Worm (Caenorhabditis elegans) whole organism, young adult: ENCODE results near the gene fzr-1.

Experiments
- B0019.2 ChIP-seq: fragments of 200-800 bp; sonication (Bioruptor generic); conservative IDR thresholded peaks from 2 replicates; pipeline ENCODE4 v1.3.6; 2022; ENCODE audit warnings: missing genetic modification reagents, missing genetic modification characterization, missing compliant biosample characterization
- B0336.3 ChIP-seq: fragments of 200-800 bp; sonication (Bioruptor generic); IDR thresholded peaks from 2 replicates; pipeline ENCODE4 v1.3.6; 2022; ENCODE audit warnings: missing genetic modification characterization, missing compliant biosample characterization
- F10E7.11 ChIP-seq: sonication (generic microtip); optimal IDR thresholded peaks from 2 replicates; lab custom pipeline; 2017; ENCODE audit warnings: mild to moderate bottlenecking, missing genetic modification characterization, moderate library complexity, missing compliant biosample characterization
- F37B4.10 ChIP-seq: fragments of 200-800 bp; sonication (Bioruptor generic); IDR thresholded peaks from 2 replicates; pipeline ENCODE4 v1.3.6; 2022; ENCODE audit warnings: missing genetic modification characterization, missing compliant biosample characterization
- Y56A3A.18 ChIP-seq: fragments of 200-800 bp; sonication (Bioruptor generic); IDR thresholded peaks from 2 replicates; pipeline ENCODE4 v1.3.6; 2022; ENCODE audit warnings: missing genetic modification reagents, missing genetic modification characterization, missing compliant biosample characterization
- Y67H2A.10 ChIP-seq: fragments of 200-800 bp; sonication (Bioruptor generic); conservative IDR thresholded peaks from 2 replicates; pipeline ENCODE4 v1.3.6; 2022; ENCODE audit warnings: missing genetic modification reagents, missing genetic modification characterization, missing compliant biosample characterization
- Y79H2A.3 ChIP-seq: fragments of 200-800 bp; sonication (Bioruptor generic); conservative IDR thresholded peaks from 2 replicates; pipeline ENCODE4 v1.3.6; 2022; ENCODE audit warnings: missing genetic modification reagents, missing genetic modification characterization, missing compliant biosample characterization
- athp-1 ChIP-seq: sonication (generic microtip); optimal IDR thresholded peaks from 2 replicates; lab custom pipeline; 2017; ENCODE audit warnings: mild to moderate bottlenecking, missing genetic modification characterization, missing compliant biosample characterization
- attf-5 ChIP-seq: fragments of 200-800 bp; sonication (Bioruptor generic); optimal IDR thresholded peaks from 2 replicates; lab custom pipeline; 2018; ENCODE audit warnings: mild to moderate bottlenecking, missing genetic modification characterization, missing compliant biosample characterization
- bed-1 ChIP-seq: fragments of 200-800 bp; sonication (Bioruptor generic); IDR thresholded peaks from 2 replicates; pipeline ENCODE4 v1.3.6; 2022; ENCODE audit warnings: missing genetic modification reagents, missing genetic modification characterization, missing compliant biosample characterization
- cebp-2 ChIP-seq: fragments of 200-800 bp; sonication (Bioruptor generic); IDR thresholded peaks from 2 replicates; pipeline ENCODE4 v1.3.6; 2022; ENCODE audit warnings: missing genetic modification characterization, missing compliant biosample characterization
- ceh-100 ChIP-seq: fragments of 200-800 bp; sonication (Bioruptor generic); IDR thresholded peaks from 2 replicates; pipeline ENCODE4 v1.3.6; 2022; ENCODE audit warnings: missing genetic modification reagents, missing genetic modification characterization, missing compliant biosample characterization
- egl-18 ChIP-seq: fragments of 200-800 bp; sonication (Bioruptor generic); IDR thresholded peaks from 2 replicates; pipeline ENCODE4 v1.3.6; 2022; ENCODE audit warnings: missing genetic modification reagents, missing genetic modification characterization, missing compliant biosample characterization
- ekl-4 ChIP-seq: fragments of 200-800 bp; sonication (Bioruptor generic); IDR thresholded peaks from 2 replicates; pipeline ENCODE4 v1.3.6; 2022; ENCODE audit warnings: missing genetic modification reagents, missing genetic modification characterization, missing compliant biosample characterization
- fkh-3 ChIP-seq: sonication (generic microtip); optimal IDR thresholded peaks from 2 replicates; lab custom pipeline; 2016; ENCODE audit warnings: mild to moderate bottlenecking, missing genetic modification characterization, missing compliant biosample characterization
- hlh-12 ChIP-seq: sonication (generic microtip); optimal IDR thresholded peaks from 2 replicates; lab custom pipeline; 2016; ENCODE audit warnings: missing genetic modification characterization, missing compliant biosample characterization
- hmg-1.2 ChIP-seq: fragments of 200-800 bp; sonication (Bioruptor generic); IDR thresholded peaks from 2 replicates; pipeline ENCODE4 v1.3.6; 2022; ENCODE audit warnings: missing genetic modification reagents, missing genetic modification characterization, missing compliant biosample characterization
- hmg-20 ChIP-seq: fragments of 200-800 bp; sonication (Bioruptor generic); IDR thresholded peaks from 2 replicates; pipeline ENCODE4 v1.3.6; 2022; ENCODE audit warnings: missing genetic modification reagents, missing genetic modification characterization, missing compliant biosample characterization
- hrde-1 ChIP-seq: sonication (generic microtip); optimal IDR thresholded peaks from 2 replicates; lab custom pipeline; 2016; ENCODE audit warnings: missing genetic modification characterization, mild to moderate bottlenecking, missing compliant biosample characterization, moderate library complexity, missing genotype, missing genetic modification reagents, borderline replicate concordance
- lag-1 ChIP-seq: fragments of 200-800 bp; sonication (Bioruptor generic); IDR thresholded peaks from 2 replicates; pipeline ENCODE4 v1.3.6; 2022; ENCODE audit warnings: missing genetic modification reagents, missing genetic modification characterization, missing compliant biosample characterization
- let-607 ChIP-seq, 2 experiments: fragments of 200-800 bp in 1 of 2; sonication (Bioruptor generic) in 1 of 2; sonication (generic microtip) in 1 of 2; optimal IDR thresholded peaks; 2 replicates each; lab custom pipeline; 2016 to 2018; ENCODE audit warnings: mild to moderate bottlenecking in 2 of 2, missing compliant biosample characterization in 2 of 2, missing genetic modification characterization in 2 of 2, moderate library complexity in 2 of 2, missing genotype in 1 of 2
- lin-40 ChIP-seq: sonication (generic microtip); optimal IDR thresholded peaks from 2 replicates; lab custom pipeline; 2016; ENCODE audit warnings: missing genetic modification characterization, mild to moderate bottlenecking, missing compliant biosample characterization, missing genotype, missing genetic modification reagents
- lin-54 ChIP-seq: fragments of 200-800 bp; sonication (Bioruptor generic); optimal IDR thresholded peaks from 2 replicates; lab custom pipeline; 2018; ENCODE audit warnings: mild to moderate bottlenecking, missing genetic modification characterization, missing compliant biosample characterization
- nfya-1 ChIP-seq: sonication (generic microtip); optimal IDR thresholded peaks from 2 replicates; lab custom pipeline; 2017; ENCODE audit warnings: antibody characterized with exemption, missing compliant biosample characterization, missing genetic modification characterization, borderline replicate concordance; ENCODE audit not compliant: insufficient read depth
- nfya-2 ChIP-seq: fragments of 200-800 bp; sonication (Bioruptor generic); IDR thresholded peaks from 2 replicates; pipeline ENCODE4 v1.3.6; 2022; ENCODE audit warnings: missing genetic modification reagents, missing genetic modification characterization, missing compliant biosample characterization
- nhr-80 ChIP-seq: sonication (generic microtip); optimal IDR thresholded peaks from 2 replicates; lab custom pipeline; 2016; ENCODE audit warnings: missing genetic modification characterization, missing compliant biosample characterization
- nhr-90 ChIP-seq: sonication (generic microtip); optimal IDR thresholded peaks from 2 replicates; lab custom pipeline; 2016; ENCODE audit warnings: missing genotype, mild to moderate bottlenecking, missing genetic modification characterization, missing compliant biosample characterization
- rcor-1 ChIP-seq: fragments of 200-800 bp; sonication (Bioruptor generic); IDR thresholded peaks from 2 replicates; pipeline ENCODE4 v1.3.6; 2022; ENCODE audit warnings: missing genetic modification reagents, missing genetic modification characterization, missing compliant biosample characterization
- repo-1 ChIP-seq: sonication (generic microtip); optimal IDR thresholded peaks from 2 replicates; lab custom pipeline; 2017; ENCODE audit warnings: mild to moderate bottlenecking, missing genetic modification characterization, missing compliant biosample characterization
- tbp1 ChIP-seq: fragments of 200-800 bp; sonication (Bioruptor generic); optimal IDR thresholded peaks from 2 replicates; lab custom pipeline; 2018; ENCODE audit warnings: mild to moderate bottlenecking, missing genetic modification characterization, missing compliant biosample characterization
- tbx-9 ChIP-seq: sonication (generic microtip); optimal IDR thresholded peaks from 2 replicates; lab custom pipeline; 2016; ENCODE audit warnings: borderline replicate concordance, missing genetic modification characterization, inconsistent platforms, missing compliant biosample characterization
- unc-130 ChIP-seq: sonication (generic microtip); optimal IDR thresholded peaks from 2 replicates; lab custom pipeline; 2016; ENCODE audit warnings: missing genetic modification reagents, missing genetic modification characterization, missing compliant biosample characterization
- zim-3 ChIP-seq: sonication (generic microtip); optimal IDR thresholded peaks from 2 replicates; lab custom pipeline; 2017; ENCODE audit warnings: mild to moderate bottlenecking, missing genetic modification characterization, moderate library complexity, missing compliant biosample characterization
- ztf-18 ChIP-seq: sonication (generic microtip); optimal IDR thresholded peaks from 2 replicates; lab custom pipeline; 2016; ENCODE audit warnings: missing genotype, mild to moderate bottlenecking, missing genetic modification characterization, missing compliant biosample characterization
- ztf-6 ChIP-seq: fragments of 200-800 bp; sonication (Bioruptor generic); IDR thresholded peaks from 2 replicates; pipeline ENCODE4 v1.3.6; 2022; ENCODE audit warnings: missing genetic modification reagents, missing genetic modification characterization, missing compliant biosample characterization

fzr-1 gene

ce11 chrII:9682044-9682443 lies 37.8 kb upstream of the fzr-1 start (continued):
- no peak for TF ChIP-seq ekl-4 (GFP tag; lab: Robert Waterston, UW)
- TF ChIP-seq, all 124 proteins: peak for 0

- TF ChIP-seq fkh-3 (tag; lab: Kevin White, UChicago) = no peak
- TF ChIP-seq lin-40 (tag; lab: Kevin White, UChicago) = no peak
- no peak for TF ChIP-seq repo-1 (tag; lab: Kevin White, UChicago)
- TF ChIP-seq nhr-80 (tag; lab: Kevin White, UChicago) = no peak
- no peak for TF ChIP-seq rcor-1 (GFP tag; lab: Robert Waterston, UW)
- TF ChIP-seq ceh-100 (GFP tag; lab: Robert Waterston, UW) = no peak
- TF ChIP-seq hmg-20 (GFP tag; lab: Robert Waterston, UW) = no peak
- no peak for TF ChIP-seq athp-1 (tag; lab: Kevin White, UChicago)
- no peak for TF ChIP-seq Y67H2A.10 (GFP tag; lab: Robert Waterston, UW)
- no peak for TF ChIP-seq Y56A3A.18
- no peak for TF ChIP-seq B0019.2
- TF ChIP-seq hlh-12 (tag; lab: Kevin White, UChicago) = no peak
- TF ChIP-seq unc-130 (GFP tag; lab: Kevin White, UChicago) = no peak
- no peak for TF ChIP-seq nfya-1 (tag; lab: Kevin White, UChicago)
- TF ChIP-seq F37B4.10 (GFP tag; lab: Robert Waterston, UW) = no peak
- no peak for TF ChIP-seq bed-1 (GFP tag; lab: Robert Waterston, UW)
- no peak for TF ChIP-seq hrde-1 (tag; lab: Kevin White, UChicago)
- no peak for TF ChIP-seq egl-18 (GFP tag; lab: Robert Waterston, UW)
- no peak for TF ChIP-seq nfya-2 (GFP tag; lab: Robert Waterston, UW)
- TF ChIP-seq, all 124 proteins: peak for 0
Observed at ce11 chrII:9680493-9680892, 36.2 kb upstream of the fzr-1 start, which contains the start of gene ZK1320.13. Gene ZK1320.13, plus strand, starts transcription at chrII:9680793.

DNA sequence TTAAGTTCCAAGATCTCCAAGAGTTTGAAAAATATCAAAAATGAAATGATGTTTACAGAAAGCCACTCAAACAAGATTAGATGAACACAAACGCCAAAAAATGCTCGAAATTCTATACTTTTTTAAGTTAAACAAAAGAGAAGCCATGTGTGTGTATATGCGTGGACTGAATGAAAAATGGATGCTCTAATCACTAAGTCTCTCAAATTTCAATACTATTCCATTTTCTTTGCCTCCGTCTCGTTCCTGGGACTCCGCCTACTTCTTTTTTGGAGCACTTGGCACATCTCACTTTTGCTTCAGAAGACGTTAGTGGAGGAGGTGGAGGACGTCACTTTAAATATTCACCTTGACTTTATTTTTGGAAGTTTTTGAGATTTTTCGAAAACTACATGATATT lies 35.6 kb upstream of the fzr-1 start:
- TF ChIP-seq zim-3 (tag; lab: Kevin White, UChicago) (no peak), hmg-1.2 (GFP tag; lab: Robert Waterston, UW) (peak; percentile 61), Y79H2A.3 (GFP tag; lab: Robert Waterston, UW) (no peak), B0336.3 (GFP tag; lab: Robert Waterston, UW) (no peak)

DNA sequence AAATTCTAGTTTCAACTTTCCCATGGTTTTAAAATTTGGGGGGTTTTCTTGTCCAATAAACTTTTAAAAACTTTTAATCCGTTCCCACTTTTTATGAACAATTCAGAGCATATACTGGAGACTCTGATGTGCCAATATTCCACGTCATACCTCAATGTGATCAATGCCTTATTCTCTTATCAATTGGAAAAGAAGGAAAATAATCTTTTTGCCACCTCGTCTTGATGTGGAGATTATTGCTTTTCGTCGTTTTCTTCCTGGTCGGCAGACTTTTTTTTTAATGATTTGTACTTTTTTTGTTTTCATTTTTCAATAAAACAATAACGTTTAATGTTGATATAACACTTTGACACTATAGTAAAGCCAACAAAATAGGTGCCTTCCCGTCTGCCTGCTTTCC lies 33.2 kb upstream of the fzr-1 start:
- peak; percentile 66 for TF ChIP-seq nhr-80 (tag; lab: Kevin White, UChicago)
- TF ChIP-seq ztf-6 (GFP tag; lab: Robert Waterston, UW) = no peak
- no peak for TF ChIP-seq ztf-18
- TF ChIP-seq let-607 (tag; optimal IDR thresholded peaks at IDR 0.05; lab: Kevin White, UChicago) = peak in 1 of 2 experiments; percentile 22
- TF ChIP-seq, all 124 proteins: peak for 2

ce11 chrII:9674678-9675077 lies 30.4 kb upstream of the fzr-1 start, which contains the start of gene arc-1:
Gene arc-1, plus strand, starts transcription at chrII:9674978.
- TF ChIP-seq attf-5 (GFP tag; lab: Kevin White, UChicago) = no peak
- no peak for TF ChIP-seq nhr-90 (tag; lab: Kevin White, UChicago)
- TF ChIP-seq hmg-1.2 (GFP tag; lab: Robert Waterston, UW) = no peak
- no peak for TF ChIP-seq Y79H2A.3 (GFP tag; lab: Robert Waterston, UW)
- no peak for TF ChIP-seq Y67H2A.10 (GFP tag; lab: Robert Waterston, UW)
- TF ChIP-seq tbx-9 (tag; lab: Kevin White, UChicago) = no peak
- TF ChIP-seq tbp1 = no peak
- no peak for TF ChIP-seq B0019.2
- no peak for TF ChIP-seq lag-1 (GFP tag; lab: Robert Waterston, UW)
- TF ChIP-seq F37B4.10 (GFP tag; lab: Robert Waterston, UW) = no peak
- TF ChIP-seq F10E7.11 (tag; lab: Kevin White, UChicago) = no peak
- TF ChIP-seq lin-54 (GFP tag; lab: Kevin White, UChicago) = no peak
- no peak for TF ChIP-seq cebp-2
